In the genomic region with DNA sequence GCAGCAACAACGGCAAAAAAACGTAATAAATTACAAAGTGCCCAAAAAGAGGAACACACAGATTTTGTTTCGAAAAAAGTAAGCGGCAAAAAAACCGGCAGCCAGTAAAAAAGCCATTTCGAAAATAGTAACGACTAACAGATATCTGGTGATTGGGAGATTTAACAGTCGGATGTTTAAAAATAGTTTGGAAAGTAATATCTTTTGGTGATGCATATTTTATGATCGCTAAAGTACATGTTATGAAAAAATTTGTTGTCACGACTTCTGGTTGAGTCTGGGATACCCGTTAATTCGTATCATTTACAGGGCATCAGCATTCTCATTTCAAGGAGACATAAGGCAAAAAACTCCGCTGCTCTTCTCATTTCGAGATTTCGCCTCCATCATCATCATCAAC, we compare ENCODE assay signal across 1 fruit fly cellular context.
TF ChIP-seq lines count a peak whose summit lies in the region.

No protein-coding gene starts in this region.

TF ChIP-seq in whole organism, embryonic, 481 proteins besides CTCF, POLR2A, EP300 and RAD21 (continued from another document and continues in another):
- no peak for TF ChIP-seq Kr (GFP tag; optimal IDR thresholded peaks at IDR 0.05; lab: Kevin White, UChicago)
- TF ChIP-seq Deaf1 (tag; optimal IDR thresholded peaks at IDR 0.05; lab: Kevin White, UChicago) = no peak
- TF ChIP-seq NfI (GFP tag; optimal IDR thresholded peaks at IDR 0.05; lab: Kevin White, UChicago) = no peak
- TF ChIP-seq dpn (GFP tag; optimal IDR thresholded peaks at IDR 0.05; lab: Kevin White, UChicago) = peak; percentile 16 to 28
- no peak for TF ChIP-seq oc (tag; optimal IDR thresholded peaks at IDR 0.05; lab: Kevin White, UChicago)
- no peak for TF ChIP-seq CG17612 (GFP tag; IDR thresholded peaks at IDR 0.05; lab: Robert Waterston, UW)
- no peak for TF ChIP-seq CG1529 (GFP tag; optimal IDR thresholded peaks at IDR 0.05; lab: Kevin White, UChicago)
- no peak for TF ChIP-seq hth (optimal IDR thresholded peaks at IDR 0.05; lab: Kevin White, UChicago)
- TF ChIP-seq knrl (GFP tag; IDR thresholded peaks at IDR 0.05; lab: Robert Waterston, UW; ENCODE audit: partially characterized antibody) = no peak
- TF ChIP-seq slou (GFP tag; optimal IDR thresholded peaks at IDR 0.05; lab: Kevin White, UChicago) = no peak
- TF ChIP-seq CG6683 (GFP tag; optimal IDR thresholded peaks at IDR 0.05; lab: Kevin White, UChicago) = no peak
- TF ChIP-seq lilli (GFP tag; optimal IDR thresholded peaks at IDR 0.05; lab: Kevin White, UChicago) = peak; percentile 42
- no peak for TF ChIP-seq CG11560 (tag; IDR thresholded peaks at IDR 0.05; lab: Robert Waterston, UW)
- TF ChIP-seq Bdp1 (GFP tag; optimal IDR thresholded peaks at IDR 0.05; lab: Kevin White, UChicago) = no peak
- TF ChIP-seq CG33557 (GFP tag; optimal IDR thresholded peaks at IDR 0.05; lab: Kevin White, UChicago) = no peak
- TF ChIP-seq CG16779 (GFP tag; IDR thresholded peaks at IDR 0.05; lab: Robert Waterston, UW) = peak; percentile 17; the same call in 1 of the 2 replicates
- no peak for TF ChIP-seq ham (GFP tag; IDR thresholded peaks at IDR 0.05; lab: Robert Waterston, UW)
- TF ChIP-seq eyg (GFP tag; optimal IDR thresholded peaks at IDR 0.05; lab: Kevin White, UChicago) = no peak
- TF ChIP-seq dati (GFP tag; IDR thresholded peaks at IDR 0.05; lab: Robert Waterston, UW) = no peak
- no peak for TF ChIP-seq cas (GFP tag; IDR thresholded peaks at IDR 0.05; lab: Robert Waterston, UW)
- TF ChIP-seq chinmo (GFP tag; IDR thresholded peaks at IDR 0.05; lab: Robert Waterston, UW; ENCODE audit: partially characterized antibody) = no peak
- TF ChIP-seq ERR (GFP tag; optimal IDR thresholded peaks at IDR 0.05; lab: Kevin White, UChicago) = no peak
- no peak for TF ChIP-seq CG32772 (GFP tag; IDR thresholded peaks at IDR 0.05; lab: Robert Waterston, UW)
- TF ChIP-seq fu2 (GFP tag; optimal IDR thresholded peaks at IDR 0.05; lab: Kevin White, UChicago) = no peak
- TF ChIP-seq CG18599 (GFP tag; optimal IDR thresholded peaks at IDR 0.05; lab: Kevin White, UChicago) = peak; percentile 39
- no peak for TF ChIP-seq schlank (tag; optimal IDR thresholded peaks at IDR 0.05; lab: Kevin White, UChicago)
- TF ChIP-seq vfl (GFP tag; optimal IDR thresholded peaks at IDR 0.05; lab: Kevin White, UChicago) = no peak
- no peak for TF ChIP-seq CG7357 (GFP tag; IDR thresholded peaks at IDR 0.05; lab: Robert Waterston, UW)
- no peak for TF ChIP-seq CG14441 (GFP tag; IDR thresholded peaks at IDR 0.05; lab: Robert Waterston, UW)
- no peak for TF ChIP-seq nau (GFP tag; optimal IDR thresholded peaks at IDR 0.05; lab: Kevin White, UChicago)
- no peak for TF ChIP-seq unc-4 (GFP tag; IDR thresholded peaks at IDR 0.05; lab: Robert Waterston, UW; ENCODE audit: partially characterized antibody)
- no peak for TF ChIP-seq pan (optimal IDR thresholded peaks at IDR 0.05; lab: Kevin White, UChicago)
- TF ChIP-seq pan (GFP tag; optimal IDR thresholded peaks at IDR 0.05 in 1 of 2, IDR thresholded peaks at IDR 0.05 in 1 of 2) = no peak
- no peak for TF ChIP-seq CG11093 (GFP tag; IDR thresholded peaks at IDR 0.05; lab: Robert Waterston, UW)
- TF ChIP-seq Doc2 (GFP tag; IDR thresholded peaks at IDR 0.05; lab: Robert Waterston, UW) = no peak
- TF ChIP-seq CG12769 (tag; optimal IDR thresholded peaks at IDR 0.05; lab: Kevin White, UChicago) = peak; percentile 31
- TF ChIP-seq Hr51 (GFP tag; optimal IDR thresholded peaks at IDR 0.05; lab: Kevin White, UChicago) = peak in 1 of 2 experiments; percentile 11
- no peak for TF ChIP-seq zen2 (GFP tag; IDR thresholded peaks at IDR 0.05; lab: Robert Waterston, UW; ENCODE audit: partially characterized antibody)
- no peak for TF ChIP-seq BEAF-32 (GFP tag; optimal IDR thresholded peaks at IDR 0.05; lab: Kevin White, UChicago)
- no peak for TF ChIP-seq Rx (GFP tag; IDR thresholded peaks at IDR 0.05; lab: Robert Waterston, UW)
- no peak for TF ChIP-seq CG4707 (GFP tag; optimal IDR thresholded peaks at IDR 0.05; lab: Kevin White, UChicago)
- TF ChIP-seq CG9609 (GFP tag; optimal IDR thresholded peaks at IDR 0.05; lab: Kevin White, UChicago) = no peak
- no peak for TF ChIP-seq CG7987 (GFP tag; optimal IDR thresholded peaks at IDR 0.05; lab: Kevin White, UChicago)
- no peak for TF ChIP-seq Abd-B (GFP tag; optimal IDR thresholded peaks at IDR 0.05; lab: Kevin White, UChicago)
- no peak for TF ChIP-seq shn (GFP tag; optimal IDR thresholded peaks at IDR 0.05; lab: Kevin White, UChicago)
- no peak for TF ChIP-seq danr (GFP tag; IDR thresholded peaks at IDR 0.05; lab: Robert Waterston, UW)
- no peak for TF ChIP-seq Lhr (GFP tag; optimal IDR thresholded peaks at IDR 0.05; lab: Kevin White, UChicago)
- TF ChIP-seq Doc3 (GFP tag; IDR thresholded peaks at IDR 0.05; lab: Robert Waterston, UW; ENCODE audit: partially characterized antibody) = no peak
- no peak; the same call in 1 of the 2 replicates for TF ChIP-seq CG9215 (GFP tag; IDR thresholded peaks at IDR 0.05; lab: Robert Waterston, UW)
- TF ChIP-seq pnt (GFP tag; optimal IDR thresholded peaks at IDR 0.05; lab: Kevin White, UChicago) = peak; percentile 39
- no peak for TF ChIP-seq CG12155 (GFP tag; optimal IDR thresholded peaks at IDR 0.05; lab: Kevin White, UChicago)
- TF ChIP-seq Gug (GFP tag; IDR thresholded peaks at IDR 0.05; lab: Robert Waterston, UW) = 0 out of 4 replicates have a peak, but pooled peaks have one; percentile 21
- TF ChIP-seq CG3847 (GFP tag; IDR thresholded peaks at IDR 0.05; lab: Robert Waterston, UW) = no peak
- TF ChIP-seq lov (optimal IDR thresholded peaks at IDR 0.05; lab: Kevin White, UChicago) = no peak
- TF ChIP-seq lov (GFP tag; IDR thresholded peaks at IDR 0.05; lab: Robert Waterston, UW) = no peak
- no peak for TF ChIP-seq CG32767 (GFP tag; IDR thresholded peaks at IDR 0.05; lab: Robert Waterston, UW)
- TF ChIP-seq CG17802 (tag; optimal IDR thresholded peaks at IDR 0.05; lab: Kevin White, UChicago) = no peak
- no peak for TF ChIP-seq yki (optimal IDR thresholded peaks at IDR 0.05; lab: Kevin White, UChicago)
- TF ChIP-seq lbe (GFP tag; optimal IDR thresholded peaks at IDR 0.05; lab: Kevin White, UChicago) = peak; percentile 32
- 0 out of 3 replicates have a peak, but pooled peaks have one; percentile 17 for TF ChIP-seq ci (GFP tag; IDR thresholded peaks at IDR 0.05; lab: Robert Waterston, UW)
- peak; percentile 61; the same call in 2 of the 3 replicates for TF ChIP-seq row (GFP tag; IDR thresholded peaks at IDR 0.05; lab: Robert Waterston, UW)
- no peak for TF ChIP-seq CG4854 (GFP tag; optimal IDR thresholded peaks at IDR 0.05; lab: Kevin White, UChicago)
- no peak for TF ChIP-seq CG1233 (GFP tag; optimal IDR thresholded peaks at IDR 0.05; lab: Kevin White, UChicago)
- TF ChIP-seq Atf3 (GFP tag; optimal IDR thresholded peaks at IDR 0.05; lab: Kevin White, UChicago) = no peak
- no peak for TF ChIP-seq trh (GFP tag; optimal IDR thresholded peaks at IDR 0.05; lab: Kevin White, UChicago)
- peak; percentile 42; the same call in 1 of the 2 replicates for TF ChIP-seq HLH3B (GFP tag; IDR thresholded peaks at IDR 0.05; lab: Robert Waterston, UW)
- TF ChIP-seq ems (GFP tag; optimal IDR thresholded peaks at IDR 0.05; lab: Kevin White, UChicago) = peak; percentile 14
- TF ChIP-seq B-H2 (GFP tag; optimal IDR thresholded peaks at IDR 0.05; lab: Kevin White, UChicago) = no peak
- TF ChIP-seq tgo (GFP tag; IDR thresholded peaks at IDR 0.05; lab: Robert Waterston, UW) = peak; percentile 38; the same call in 2 of the 3 replicates
- TF ChIP-seq nerfin-1 (tag; optimal IDR thresholded peaks at IDR 0.05; lab: Kevin White, UChicago) = no peak
- no peak for TF ChIP-seq ftz-f1 (GFP tag; optimal IDR thresholded peaks at IDR 0.05; lab: Kevin White, UChicago)
- no peak for TF ChIP-seq CG4328 (GFP tag; optimal IDR thresholded peaks at IDR 0.05; lab: Kevin White, UChicago)
- no peak for TF ChIP-seq CG9876 (GFP tag; optimal IDR thresholded peaks at IDR 0.05; lab: Kevin White, UChicago)
- no peak for TF ChIP-seq ssp (GFP tag; IDR thresholded peaks at IDR 0.05; lab: Robert Waterston, UW)
- TF ChIP-seq HHEX (GFP tag; optimal IDR thresholded peaks at IDR 0.05; lab: Kevin White, UChicago) = no peak
- TF ChIP-seq NFAT (GFP tag; IDR thresholded peaks at IDR 0.05; lab: Robert Waterston, UW) = no peak
- TF ChIP-seq gt (GFP tag; IDR thresholded peaks at IDR 0.05; lab: Robert Waterston, UW) = no peak
- no peak for TF ChIP-seq CG31224 (GFP tag; IDR thresholded peaks at IDR 0.05; lab: Robert Waterston, UW)
- peak; percentile 12 for TF ChIP-seq Ssrp (tag; optimal IDR thresholded peaks at IDR 0.05; lab: Kevin White, UChicago)
- TF ChIP-seq CG4282 (GFP tag; optimal IDR thresholded peaks at IDR 0.05; lab: Kevin White, UChicago) = no peak
- peak; percentile 35 for TF ChIP-seq unpg (GFP tag; optimal IDR thresholded peaks at IDR 0.05; lab: Kevin White, UChicago)
- TF ChIP-seq tio (GFP tag; optimal IDR thresholded peaks at IDR 0.05; lab: Kevin White, UChicago) = no peak
- TF ChIP-seq exex (tag; optimal IDR thresholded peaks at IDR 0.05; lab: Kevin White, UChicago) = no peak
- no peak for TF ChIP-seq ac (GFP tag; optimal IDR thresholded peaks at IDR 0.05; lab: Kevin White, UChicago)
- TF ChIP-seq CG1603 (tag; optimal IDR thresholded peaks at IDR 0.05; lab: Kevin White, UChicago) = peak; percentile 48
- TF ChIP-seq fd102C (GFP tag; optimal IDR thresholded peaks at IDR 0.05; lab: Kevin White, UChicago) = no peak
- TF ChIP-seq pzg (GFP tag; optimal IDR thresholded peaks at IDR 0.05; lab: Kevin White, UChicago) = no peak
- TF ChIP-seq nerfin-2 (GFP tag; IDR thresholded peaks at IDR 0.05; lab: Robert Waterston, UW; ENCODE audit: partially characterized antibody) = no peak
- TF ChIP-seq CG9797 (GFP tag; optimal IDR thresholded peaks at IDR 0.05; lab: Kevin White, UChicago) = no peak
- TF ChIP-seq CG12659 (GFP tag; optimal IDR thresholded peaks at IDR 0.05; lab: Kevin White, UChicago) = no peak
- no peak for TF ChIP-seq wor (GFP tag; IDR thresholded peaks at IDR 0.05; lab: Robert Waterston, UW)
- TF ChIP-seq da (GFP tag; optimal IDR thresholded peaks at IDR 0.05; lab: Kevin White, UChicago) = no peak
- no peak for TF ChIP-seq Sry-δ (GFP tag; optimal IDR thresholded peaks at IDR 0.05; lab: Kevin White, UChicago)
- TF ChIP-seq Bgb (GFP tag; IDR thresholded peaks at IDR 0.05; lab: Robert Waterston, UW; ENCODE audit: partially characterized antibody) = no peak
- TF ChIP-seq caup (GFP tag; optimal IDR thresholded peaks at IDR 0.05; lab: Kevin White, UChicago; ENCODE audit: severe bottlenecking) = peak; percentile 13
- peak; percentile 74 for TF ChIP-seq D19B (GFP tag; optimal IDR thresholded peaks at IDR 0.05; lab: Kevin White, UChicago)
- no peak for TF ChIP-seq Bteb2 (GFP tag; optimal IDR thresholded peaks at IDR 0.05; lab: Kevin White, UChicago)
- TF ChIP-seq MBD-R2 (GFP tag; IDR thresholded peaks at IDR 0.05; lab: Robert Waterston, UW) = no peak
- no peak for TF ChIP-seq sens-2 (GFP tag; IDR thresholded peaks at IDR 0.05; lab: Robert Waterston, UW)
- TF ChIP-seq Oaz (GFP tag; IDR thresholded peaks at IDR 0.05; lab: Robert Waterston, UW) = no peak
- TF ChIP-seq slbo (GFP tag; IDR thresholded peaks at IDR 0.05; lab: Robert Waterston, UW) = peak; percentile 55
- no peak for TF ChIP-seq insv (GFP tag; optimal IDR thresholded peaks at IDR 0.05; lab: Kevin White, UChicago)
- no peak for TF ChIP-seq CG5245 (GFP tag; optimal IDR thresholded peaks at IDR 0.05; lab: Kevin White, UChicago)
- TF ChIP-seq CG17385 (GFP tag; optimal IDR thresholded peaks at IDR 0.05; lab: Kevin White, UChicago) = no peak
- no peak for TF ChIP-seq CG12299 (tag; optimal IDR thresholded peaks at IDR 0.05; lab: Kevin White, UChicago)
- no peak for TF ChIP-seq lola (GFP tag; optimal IDR thresholded peaks at IDR 0.05; lab: Kevin White, UChicago)
- no peak for TF ChIP-seq YL-1 (GFP tag; optimal IDR thresholded peaks at IDR 0.05; lab: Kevin White, UChicago)
- peak; percentile 7 for TF ChIP-seq nmo (GFP tag; optimal IDR thresholded peaks at IDR 0.05; lab: Kevin White, UChicago)
- TF ChIP-seq CG4404 (GFP tag; IDR thresholded peaks at IDR 0.05; lab: Robert Waterston, UW) = no peak
- TF ChIP-seq crol (GFP tag; IDR thresholded peaks at IDR 0.05; lab: Robert Waterston, UW) = no peak
- no peak for TF ChIP-seq CG2875 (GFP tag; optimal IDR thresholded peaks at IDR 0.05; lab: Kevin White, UChicago)
- no peak for TF ChIP-seq CG1647 (GFP tag; optimal IDR thresholded peaks at IDR 0.05; lab: Kevin White, UChicago)
- no peak for TF ChIP-seq CG11247 (GFP tag; IDR thresholded peaks at IDR 0.05; lab: Robert Waterston, UW)
- TF ChIP-seq Fer2 (tag; optimal IDR thresholded peaks at IDR 0.05; lab: Kevin White, UChicago) = no peak
- TF ChIP-seq luna (GFP tag; optimal IDR thresholded peaks at IDR 0.05; lab: Kevin White, UChicago) = no peak
- no peak for TF ChIP-seq CG10543 (GFP tag; optimal IDR thresholded peaks at IDR 0.05; lab: Kevin White, UChicago)
- TF ChIP-seq CG31441 (GFP tag; IDR thresholded peaks at IDR 0.05; lab: Robert Waterston, UW) = 0 out of 2 replicates have a peak, but pooled peaks have one; percentile 28
- no peak for TF ChIP-seq bcd (GFP tag; optimal IDR thresholded peaks at IDR 0.05; lab: Kevin White, UChicago)
- TF ChIP-seq CG9727 (GFP tag; optimal IDR thresholded peaks at IDR 0.05; lab: Kevin White, UChicago) = peak; percentile 7
- TF ChIP-seq Hr78 (GFP tag; optimal IDR thresholded peaks at IDR 0.05; lab: Kevin White, UChicago) = no peak
- no peak for TF ChIP-seq CG6813 (GFP tag; optimal IDR thresholded peaks at IDR 0.05; lab: Kevin White, UChicago)
- peak; percentile 66; the same call in 1 of the 3 replicates for TF ChIP-seq HLH4C (GFP tag; IDR thresholded peaks at IDR 0.05; lab: Robert Waterston, UW; ENCODE audit: partially characterized antibody)
- TF ChIP-seq GATAe (GFP tag; conservative IDR thresholded peaks at IDR 0.05; lab: Robert Waterston, UW) = no peak
- no peak for TF ChIP-seq fd64A (GFP tag; optimal IDR thresholded peaks at IDR 0.05; lab: Kevin White, UChicago)
- TF ChIP-seq CG2120 (GFP tag; optimal IDR thresholded peaks at IDR 0.05; lab: Kevin White, UChicago) = peak; percentile 37
- TF ChIP-seq fd96Cb (tag; optimal IDR thresholded peaks at IDR 0.05; lab: Kevin White, UChicago) = no peak
- no peak for TF ChIP-seq CG15514 (GFP tag; optimal IDR thresholded peaks at IDR 0.05; lab: Kevin White, UChicago)
- TF ChIP-seq dmrt99B (tag; optimal IDR thresholded peaks at IDR 0.05; lab: Kevin White, UChicago) = peak; percentile 47
- TF ChIP-seq cg (GFP tag; optimal IDR thresholded peaks at IDR 0.05; lab: Kevin White, UChicago) = no peak
- no peak for TF ChIP-seq br (optimal IDR thresholded peaks at IDR 0.05; lab: Kevin White, UChicago)
- TF ChIP-seq CG10147 (GFP tag; optimal IDR thresholded peaks at IDR 0.05; lab: Kevin White, UChicago) = no peak
- no peak for TF ChIP-seq CG34224 (GFP tag; IDR thresholded peaks at IDR 0.05; lab: Robert Waterston, UW; ENCODE audit: partially characterized antibody)
